Fruit fly (Drosophila melanogaster): ENCODE measurements around the gene borr.

The borr gene

DNA sequence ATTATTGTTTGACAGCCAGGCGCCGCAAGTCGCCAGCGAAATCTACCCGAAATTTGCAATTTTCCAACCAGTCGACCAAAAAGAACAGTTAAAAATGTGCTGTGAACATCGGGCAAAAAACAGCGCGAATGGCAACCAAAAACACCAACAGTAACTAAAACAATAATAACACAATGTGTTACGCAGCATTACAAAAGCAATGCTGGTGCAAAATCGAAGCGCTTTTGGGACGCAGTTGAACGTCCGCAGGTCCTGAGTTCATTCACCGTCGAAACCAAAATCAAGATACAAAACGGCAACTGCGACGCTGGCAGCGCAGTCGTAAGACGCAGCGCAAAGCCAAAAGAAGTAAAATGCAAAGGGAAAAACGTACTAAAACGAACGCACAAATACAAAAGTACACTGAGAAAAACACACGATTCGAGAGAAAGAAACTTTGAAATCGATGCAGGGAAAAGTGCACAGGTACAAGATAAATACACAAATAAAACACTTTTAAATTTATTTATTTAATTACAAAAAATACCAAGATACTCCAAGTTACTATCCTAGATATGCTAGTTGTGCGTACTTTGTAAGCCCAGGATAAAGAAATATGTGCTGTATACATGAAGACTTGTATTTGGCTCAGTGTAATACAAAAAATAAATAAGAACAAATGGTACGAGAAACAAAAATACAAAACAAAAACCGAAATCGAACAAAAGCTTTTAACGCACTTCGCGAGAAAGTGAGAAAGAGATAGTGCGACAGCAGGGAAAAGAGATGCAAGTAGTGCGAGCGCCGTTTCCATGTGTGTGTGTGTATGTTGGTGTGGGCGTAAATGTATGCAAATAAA lies 41.8 kb downstream of the borr start (continued):
- TF ChIP-seq fd59A (GFP tag; optimal IDR thresholded peaks at IDR 0.05) (peak; percentile 79), CG6808 (GFP tag; optimal IDR thresholded peaks at IDR 0.05) (peak; percentile 88), CG8632 (GFP tag; optimal IDR thresholded peaks at IDR 0.05) (peak; percentile 95), CG11902 (GFP tag; optimal IDR thresholded peaks at IDR 0.05) (peak; percentile 84), Gug (GFP tag; IDR thresholded peaks at IDR 0.05) (peak; percentile 64), CG11294 (GFP tag; IDR thresholded peaks at IDR 0.05) (peak; percentile 75), CG7368 (GFP tag; optimal IDR thresholded peaks at IDR 0.05) (peak; percentile 83), achi (GFP tag; optimal IDR thresholded peaks at IDR 0.05) (peak; percentile 87), CG6854 (GFP tag; optimal IDR thresholded peaks at IDR 0.05) (peak; percentile 94), CG10631 (GFP tag; optimal IDR thresholded peaks at IDR 0.05) (peak; percentile 91), vri (GFP tag; optimal IDR thresholded peaks at IDR 0.05) (peak; percentile 89), Eip78C (GFP tag) (peak; percentile 99), Sox102F (GFP tag; optimal IDR thresholded peaks at IDR 0.05) (peak; percentile 94)

dm6 chr2L:9207133-9207532 lies 45.8 kb downstream of the borr start:
- TF ChIP-seq fd85E (GFP tag; optimal IDR thresholded peaks at IDR 0.05) (peak; percentile 7), CG6854 (GFP tag; optimal IDR thresholded peaks at IDR 0.05) (no peak), cyc (GFP tag; optimal IDR thresholded peaks at IDR 0.05) (peak; percentile 33), CG6808 (GFP tag; optimal IDR thresholded peaks at IDR 0.05) (no peak), spab (GFP tag; optimal IDR thresholded peaks at IDR 0.05) (peak; percentile 17), vri (GFP tag; optimal IDR thresholded peaks at IDR 0.05) (peak; percentile 14), Smox (GFP tag; optimal IDR thresholded peaks at IDR 0.05) (no peak), CG1621 (tag; optimal IDR thresholded peaks at IDR 0.05) (no peak), Sox102F (GFP tag; optimal IDR thresholded peaks at IDR 0.05) (peak; percentile 57), CG11294 (GFP tag; IDR thresholded peaks at IDR 0.05) (peak; percentile 84), svp (GFP tag) (peak; percentile 59), OdsH (GFP tag; optimal IDR thresholded peaks at IDR 0.05) (peak; percentile 87), Eip93F (GFP tag; optimal IDR thresholded peaks at IDR 0.05) (no peak), Eip78C (GFP tag) (peak; percentile 95), CG9139 (GFP tag; optimal IDR thresholded peaks at IDR 0.05) (no peak), CG8319 (GFP tag; optimal IDR thresholded peaks at IDR 0.05) (no peak), CG34406 (GFP tag; optimal IDR thresholded peaks at IDR 0.05) (peak; percentile 43), ss (GFP tag; optimal IDR thresholded peaks at IDR 0.05) (peak in 1 of 2 experiments; percentile 18), Ets21C (GFP tag; optimal IDR thresholded peaks at IDR 0.05) (no peak), Ets96B (tag; optimal IDR thresholded peaks at IDR 0.05) (peak; percentile 32), esn (GFP tag; optimal IDR thresholded peaks at IDR 0.05) (peak; percentile 60), CG6792 (GFP tag; optimal IDR thresholded peaks at IDR 0.05) (peak; percentile 37), CG3032 (tag; optimal IDR thresholded peaks at IDR 0.05) (peak; percentile 15), Eip75B (GFP tag; optimal IDR thresholded peaks at IDR 0.05) (peak; percentile 24), dsx (GFP tag; optimal IDR thresholded peaks at IDR 0.05; ENCODE audit: poor library complexity, severe bottlenecking) (no peak), CG11762 (GFP tag; optimal IDR thresholded peaks at IDR 0.05; ENCODE audit: insufficient read depth) (peak; percentile 68), pdm3 (GFP tag; optimal IDR thresholded peaks at IDR 0.05) (peak; percentile 68), Lpt (GFP tag; optimal IDR thresholded peaks at IDR 0.05) (peak; percentile 72), achi (GFP tag; optimal IDR thresholded peaks at IDR 0.05) (peak; percentile 81), CG4318 (GFP tag; optimal IDR thresholded peaks at IDR 0.05) (peak; percentile 97), CG31627 (GFP tag; optimal IDR thresholded peaks at IDR 0.05) (peak; percentile 14), eg (GFP tag; IDR thresholded peaks at IDR 0.05) (peak; percentile 89), CG8632 (GFP tag; optimal IDR thresholded peaks at IDR 0.05) (peak; percentile 67), CG10669 (GFP tag; optimal IDR thresholded peaks at IDR 0.05) (peak; percentile 16), Sox15 (GFP tag; optimal IDR thresholded peaks at IDR 0.05) (no peak), salr (GFP tag; optimal IDR thresholded peaks at IDR 0.05) (peak in 1 of 2 experiments; percentile 89), CG8119 (GFP tag; IDR thresholded peaks at IDR 0.05) (peak; percentile 96), fkh (GFP tag; optimal IDR thresholded peaks at IDR 0.05) (no peak), CG10631 (GFP tag; optimal IDR thresholded peaks at IDR 0.05) (peak; percentile 77), CG16779 (tag; optimal IDR thresholded peaks at IDR 0.05) (peak; percentile 56), Blimp-1 (GFP tag; optimal IDR thresholded peaks at IDR 0.05) (no peak), Hr38 (GFP tag; optimal IDR thresholded peaks at IDR 0.05) (no peak), Hr4 (GFP tag; optimal IDR thresholded peaks at IDR 0.05) (peak; percentile 86)
